Fruit fly (Drosophila melanogaster) whole organism, adult: ENCODE results near the gene CG18581.

Experiments used
- Hr96 ChIP-seq: fragments of 200-800 bp; sonication (Bioruptor generic); optimal IDR thresholded peaks from 2 replicates; lab custom pipeline; 2016; ENCODE audit warnings: missing biosample characterization, missing genetic modification characterization
- cnc ChIP-seq, 2 experiments: fragments of >200 bp; optimal IDR thresholded peaks; 2 replicates each; lab custom pipeline; 2017
- kay ChIP-seq: fragments of 200-800 bp; sonication (Bioruptor generic); peaks from one replicate; lab custom pipeline; 2016; ENCODE audit warnings: missing biosample characterization, missing genetic modification characterization, borderline replicate concordance
- ovo ChIP-seq: fragments of 200-800 bp; sonication (Bioruptor generic); optimal IDR thresholded peaks from 2 replicates; lab custom pipeline; 2016; ENCODE audit warnings: missing biosample characterization, missing genetic modification characterization
- pad ChIP-seq: fragments of 200-800 bp; sonication (Bioruptor generic); optimal IDR thresholded peaks from 3 replicates; lab custom pipeline; 2017; ENCODE audit warnings: missing biosample characterization, missing genetic modification characterization, mild to moderate bottlenecking, moderate library complexity, missing genetic modification reagents

DNA sequence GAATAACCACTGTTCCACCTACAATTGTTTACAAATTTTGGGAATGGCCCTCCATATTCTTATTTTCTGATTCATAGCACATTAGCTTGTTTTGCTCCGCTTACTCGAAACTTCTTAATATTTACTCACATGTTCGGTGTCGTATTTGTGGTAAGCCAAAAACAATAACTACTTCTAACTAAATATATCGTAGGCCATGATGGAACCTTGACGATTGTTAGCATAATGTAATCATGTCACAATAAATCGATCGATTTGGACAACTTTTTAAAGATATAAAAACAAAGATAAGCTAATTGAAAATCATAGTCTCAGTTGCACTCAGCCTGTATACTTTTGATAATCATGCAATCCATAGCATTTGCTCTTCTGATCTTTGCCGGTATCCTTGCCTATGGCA is 4.5 kb upstream of the CG18581 start, which contains the start of gene EAChm:
- TF ChIP-seq ovo (no peak), cnc (optimal IDR thresholded peaks at IDR 0.05; lab: Kevin White, UChicago) (no peak), kay (GFP tag; lab: Kevin White, UChicago) (no peak), Hr96 (GFP tag; lab: Kevin White, UChicago) (no peak), pad (GFP tag; lab: Kevin White, UChicago) (no peak)
